Worm (Caenorhabditis elegans) whole organism, L1 larva: ENCODE data around the gene F23D12.10.

Experiments
- ama-1 ChIP-seq: fragments of 150-350 bp; optimal IDR thresholded peaks from 2 replicates; lab custom pipeline; 2014
- ceh-82 ChIP-seq, 3 experiments: fragments of 150-350 bp in 1 of 3; sonication (generic microtip) in 2 of 3; optimal IDR thresholded peaks; 2 replicates each; lab custom pipeline; 2014 to 2017; ENCODE audit warnings: missing biosample characterization in 3 of 3, missing genetic modification characterization in 3 of 3
- ces-1 ChIP-seq: fragments of 150-350 bp; optimal IDR thresholded peaks from 2 replicates; lab custom pipeline; 2014; ENCODE audit warnings: missing biosample characterization, missing genetic modification reagents, missing genetic modification characterization
- egl-13 ChIP-seq: sonication (generic microtip); optimal IDR thresholded peaks from 2 replicates; lab custom pipeline; 2016; ENCODE audit warnings: missing genotype, missing genetic modification reagents, missing genetic modification characterization, missing compliant biosample characterization
- elt-3 ChIP-seq, 6 experiments: fragments of 150-350 bp in 1 of 6; sonication (generic microtip); optimal IDR thresholded peaks; 2 replicates each; lab custom pipeline; 2017 to 2018; ENCODE audit warnings: missing biosample characterization in 6 of 6, missing genetic modification characterization in 6 of 6, inconsistent platforms in 1 of 6
- fkh-10 ChIP-seq: sonication (generic microtip); optimal IDR thresholded peaks from 2 replicates; lab custom pipeline; 2017; ENCODE audit warnings: missing biosample characterization, missing genetic modification reagents, missing genetic modification characterization
- hlh-17 ChIP-seq: fragments of 200-800 bp; sonication (Bioruptor generic); optimal IDR thresholded peaks from 2 replicates; lab custom pipeline; 2018; ENCODE audit warnings: missing genetic modification characterization, mild to moderate bottlenecking, missing compliant biosample characterization, moderate library complexity, borderline replicate concordance
- hpl-2 ChIP-seq: fragments of 150-350 bp; optimal IDR thresholded peaks from 2 replicates; lab custom pipeline; 2014; ENCODE audit warnings: missing biosample characterization, missing genetic modification reagents, missing genetic modification characterization
- irx-1 ChIP-seq: sonication (generic microtip); optimal IDR thresholded peaks from 2 replicates; lab custom pipeline; 2016; ENCODE audit warnings: missing genetic modification characterization, missing compliant biosample characterization
- mep-1 ChIP-seq: fragments of 150-350 bp; optimal IDR thresholded peaks from 2 replicates; lab custom pipeline; 2014; ENCODE audit warnings: missing biosample characterization, missing genetic modification characterization
- nhr-28 ChIP-seq: fragments of 150-350 bp; optimal IDR thresholded peaks from 2 replicates; lab custom pipeline; 2014; ENCODE audit warnings: missing biosample characterization, missing genetic modification characterization
- nhr-76 ChIP-seq: sonication (generic microtip); optimal IDR thresholded peaks from 2 replicates; lab custom pipeline; 2017; ENCODE audit warnings: missing biosample characterization, missing genetic modification characterization
- sox-4 ChIP-seq: sonication (generic microtip); optimal IDR thresholded peaks from 2 replicates; lab custom pipeline; 2016; ENCODE audit warnings: missing genetic modification characterization, missing compliant biosample characterization
- ztf-11 ChIP-seq, 2 experiments: sonication (generic microtip); optimal IDR thresholded peaks; 2 replicates each; lab custom pipeline; 2016 to 2017; ENCODE audit warnings: missing genetic modification characterization in 2 of 2, missing biosample characterization in 1 of 2, missing compliant biosample characterization in 1 of 2

DNA sequence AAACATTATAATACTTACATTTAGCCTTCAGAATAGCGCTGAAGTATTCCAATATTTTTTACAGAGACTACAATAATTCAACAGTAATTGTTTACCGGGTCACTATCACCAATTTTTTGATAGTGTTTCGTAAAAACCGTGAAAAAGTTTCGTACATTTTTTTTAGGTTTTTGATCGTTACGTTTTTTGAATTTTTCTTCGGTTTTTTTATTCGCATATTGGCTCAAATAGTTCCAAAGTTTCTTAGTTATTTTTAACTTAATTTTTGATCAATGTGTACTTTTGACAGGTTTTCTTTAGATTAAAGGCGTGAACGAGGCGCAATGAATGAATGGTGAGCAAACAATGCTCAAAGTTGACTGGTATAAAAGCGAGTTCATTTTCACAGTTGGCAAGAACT, 7.6 kb upstream of the F23D12.10 start, which contains the start of gene fipr-3:
- TF ChIP-seq hlh-17 (no peak), ama-1 (lab: Kevin White, UChicago) (no peak), ceh-82 (tag; optimal IDR thresholded peaks at IDR 0.05; lab: Kevin White, UChicago) (no peak), elt-3 (tag; optimal IDR thresholded peaks at IDR 0.05; lab: Kevin White, UChicago) (no peak), fkh-10 (GFP tag; lab: Kevin White, UChicago) (no peak), ztf-11 (tag; optimal IDR thresholded peaks at IDR 0.05; lab: Kevin White, UChicago) (no peak), nhr-28 (tag; lab: Kevin White, UChicago) (no peak), ces-1 (GFP tag; lab: Kevin White, UChicago) (no peak), mep-1 (no peak), nhr-76 (no peak), irx-1 (tag; lab: Kevin White, UChicago) (no peak), hpl-2 (GFP tag; lab: Kevin White, UChicago) (no peak), egl-13 (tag; lab: Kevin White, UChicago) (no peak), sox-4 (tag; lab: Kevin White, UChicago) (no peak)
